Fruit fly (Drosophila melanogaster) whole organism, embryonic: ENCODE results near the gene CG7536.

Experiments used
- Adf1 ChIP-seq: fragments of 200-800 bp; sonication (Bioruptor generic); IDR thresholded peaks from 2 replicates; pipeline ENCODE4 v1.3.6; 2022; ENCODE audit warnings: missing biosample characterization, missing genetic modification characterization
- CG10321 ChIP-seq: fragments of 200-800 bp; sonication (Bioruptor generic); IDR thresholded peaks from 2 replicates; pipeline ENCODE4 v1.3.6; 2022; ENCODE audit warnings: missing biosample characterization, missing genetic modification characterization
- CG10431 ChIP-seq: fragments of 200-800 bp; sonication (Bioruptor generic); optimal IDR thresholded peaks from 3 replicates; lab custom pipeline; 2018; ENCODE audit warnings: missing biosample characterization, mild to moderate bottlenecking, missing genetic modification characterization
- CG10543 ChIP-seq: fragments of 200-800 bp; sonication (Bioruptor generic); optimal IDR thresholded peaks from 3 replicates; lab custom pipeline; 2017; ENCODE audit warnings: missing biosample characterization, mild to moderate bottlenecking, missing genetic modification characterization, moderate library complexity
- CG13287 ChIP-seq: fragments of 200-800 bp; sonication (Bioruptor generic); IDR thresholded peaks from 2 replicates; pipeline ENCODE4 v1.3.6; 2022; ENCODE audit warnings: missing biosample characterization, missing genetic modification characterization; ENCODE audit not compliant: partially characterized antibody
- CG13424 ChIP-seq: fragments of 200-800 bp; sonication (Bioruptor generic); optimal IDR thresholded peaks from 2 replicates; lab custom pipeline; 2019; ENCODE audit warnings: missing biosample characterization, mild to moderate bottlenecking, missing genetic modification characterization, moderate library complexity
- CG17912 ChIP-seq: fragments of 200-800 bp; sonication (Bioruptor generic); optimal IDR thresholded peaks from 2 replicates; lab custom pipeline; 2018; ENCODE audit warnings: missing biosample characterization, mild to moderate bottlenecking, missing genetic modification characterization
- CG2712 ChIP-seq: fragments of 200-800 bp; optimal IDR thresholded peaks from 3 replicates; lab custom pipeline; 2019; ENCODE audit warnings: missing biosample characterization, mild to moderate bottlenecking, missing genetic modification characterization, moderate library complexity
- CG2889 ChIP-seq: fragments of 200-800 bp; sonication (Bioruptor generic); IDR thresholded peaks from 3 replicates; pipeline ENCODE4 v1.3.6; 2022; ENCODE audit warnings: missing biosample characterization, missing genetic modification characterization
- CG30403 ChIP-seq: fragments of 200-800 bp; sonication (Bioruptor generic); optimal IDR thresholded peaks from 3 replicates; lab custom pipeline; 2016; ENCODE audit warnings: missing biosample characterization, missing genetic modification characterization
- CG31365 ChIP-seq: fragments of 200-800 bp; sonication (Bioruptor generic); optimal IDR thresholded peaks from 2 replicates; lab custom pipeline; 2018; ENCODE audit warnings: missing biosample characterization, mild to moderate bottlenecking, missing genetic modification characterization
- CG3163 ChIP-seq: fragments of 200-800 bp; sonication (Bioruptor generic); optimal IDR thresholded peaks from 3 replicates; lab custom pipeline; 2016; ENCODE audit warnings: missing biosample characterization, missing genetic modification characterization
- CG3407 ChIP-seq: fragments of 200-800 bp; sonication (Bioruptor generic); optimal IDR thresholded peaks from 2 replicates; lab custom pipeline; 2018; ENCODE audit warnings: missing biosample characterization, mild to moderate bottlenecking, missing genetic modification characterization
- CG3726 ChIP-seq: fragments of 200-800 bp; sonication (Bioruptor generic); IDR thresholded peaks from 3 replicates; pipeline ENCODE4, ENCODE4 v1.3.6; 2022; ENCODE audit warnings: missing biosample characterization, missing genetic modification characterization
- CG3847 ChIP-seq: fragments of 200-800 bp; sonication (Bioruptor generic); IDR thresholded peaks from 2 replicates; pipeline ENCODE4 v1.3.6; 2022; ENCODE audit warnings: missing biosample characterization, missing genetic modification characterization
- CG4282 ChIP-seq: fragments of 200-800 bp; sonication (Bioruptor generic); optimal IDR thresholded peaks from 2 replicates; lab custom pipeline; 2016; ENCODE audit warnings: missing biosample characterization, missing genetic modification characterization
- CG4424 ChIP-seq: fragments of 200-800 bp; sonication (Bioruptor generic); optimal IDR thresholded peaks from 3 replicates; lab custom pipeline; 2016; ENCODE audit warnings: missing biosample characterization, missing genetic modification characterization
- CG6272 ChIP-seq: fragments of 200-800 bp; sonication (Bioruptor generic); IDR thresholded peaks from 2 replicates; pipeline ENCODE4 v1.3.6; 2022; ENCODE audit warnings: missing biosample characterization, missing genetic modification characterization
- CG6654 ChIP-seq: fragments of 200-800 bp; sonication (Bioruptor generic); optimal IDR thresholded peaks from 2 replicates; lab custom pipeline; 2017; ENCODE audit warnings: missing biosample characterization, mild to moderate bottlenecking, missing genetic modification characterization
- CG7271 ChIP-seq: fragments of 200-800 bp; sonication (Bioruptor generic); optimal IDR thresholded peaks from 2 replicates; lab custom pipeline; 2018; ENCODE audit warnings: missing biosample characterization, mild to moderate bottlenecking, missing genetic modification characterization, moderate library complexity
- CG7372 ChIP-seq: fragments of 200-800 bp; sonication (Bioruptor generic); IDR thresholded peaks from 2 replicates; pipeline ENCODE4 v1.3.6; 2022; ENCODE audit warnings: missing biosample characterization, missing genetic modification characterization
- CG7987 ChIP-seq: fragments of 200-800 bp; sonication (Bioruptor generic); optimal IDR thresholded peaks from 2 replicates; lab custom pipeline; 2018; ENCODE audit warnings: missing biosample characterization, mild to moderate bottlenecking, missing genetic modification characterization, moderate library complexity
- CG9876 ChIP-seq: fragments of 200-800 bp; sonication (Bioruptor generic); optimal IDR thresholded peaks from 2 replicates; lab custom pipeline; 2016; ENCODE audit warnings: missing biosample characterization, missing genetic modification characterization
- CkIIα-i1 ChIP-seq: fragments of 200-800 bp; sonication (Bioruptor generic); IDR thresholded peaks from 2 replicates; pipeline ENCODE4 v1.3.6; 2022; ENCODE audit warnings: missing biosample characterization, missing genetic modification characterization
- Dad ChIP-seq: fragments of 200-800 bp; sonication (Bioruptor generic); optimal IDR thresholded peaks from 3 replicates; lab custom pipeline; 2016; ENCODE audit warnings: missing biosample characterization, missing genetic modification characterization
- Deaf1 ChIP-seq: fragments of 200-800 bp; optimal IDR thresholded peaks from 3 replicates; lab custom pipeline; 2019; ENCODE audit warnings: missing biosample characterization, mild to moderate bottlenecking, missing genetic modification characterization, moderate library complexity
- E2f1 ChIP-seq: fragments of 200-800 bp; sonication (Bioruptor generic); IDR thresholded peaks from 2 replicates; pipeline ENCODE4 v1.3.6; 2022; ENCODE audit warnings: missing biosample characterization, missing genetic modification characterization
- Ets65A ChIP-seq: fragments of 200-800 bp; sonication (Bioruptor generic); peaks from one replicate; lab custom pipeline; 2016; ENCODE audit warnings: missing biosample characterization, missing genetic modification characterization
- Fer1 ChIP-seq: fragments of 200-800 bp; sonication (Bioruptor generic); optimal IDR thresholded peaks from 2 replicates; lab custom pipeline; 2017; ENCODE audit warnings: missing biosample characterization, mild to moderate bottlenecking, missing genetic modification characterization
- Gsc ChIP-seq: fragments of 200-800 bp; sonication (Bioruptor generic); IDR thresholded peaks from 2 replicates; pipeline ENCODE4 v1.3.6; 2022; ENCODE audit warnings: missing biosample characterization, missing genetic modification characterization
- H15 ChIP-seq: fragments of 200-800 bp; sonication (Bioruptor generic); IDR thresholded peaks from 3 replicates; pipeline ENCODE4 v1.3.6; 2022; ENCODE audit warnings: missing biosample characterization, missing genetic modification characterization
- Hsf ChIP-seq: fragments of 200-800 bp; sonication (Bioruptor generic); optimal IDR thresholded peaks from 3 replicates; lab custom pipeline; 2016; ENCODE audit warnings: missing biosample characterization, missing genetic modification characterization
- Kr ChIP-seq: fragments of 200-800 bp; sonication (Bioruptor generic); optimal IDR thresholded peaks from 2 replicates; lab custom pipeline; 2017; ENCODE audit warnings: missing biosample characterization, mild to moderate bottlenecking, missing genetic modification characterization
- Spps ChIP-seq: fragments of 200-800 bp; sonication (Bioruptor generic); optimal IDR thresholded peaks from 2 replicates; lab custom pipeline; 2018; ENCODE audit warnings: missing biosample characterization, mild to moderate bottlenecking, missing genetic modification characterization
- Trl ChIP-seq, 3 experiments: fragments of >200 bp in 2 of 3; fragments of 200-800 bp in 1 of 3; sonication (Bioruptor generic) in 1 of 3; optimal IDR thresholded peaks; 2 replicates in 1 of 3; 3 replicates in 2 of 3; lab custom pipeline; 2016 to 2017; ENCODE audit warnings: missing biosample characterization in 1 of 3, missing genetic modification characterization in 1 of 3
- Xbp1 ChIP-seq: fragments of 200-800 bp; sonication (Bioruptor generic); optimal IDR thresholded peaks from 3 replicates; lab custom pipeline; 2016; ENCODE audit warnings: missing biosample characterization, mild to moderate bottlenecking, missing genetic modification characterization
- al ChIP-seq: fragments of 200-800 bp; sonication (Bioruptor generic); IDR thresholded peaks from 2 replicates; pipeline ENCODE4 v1.3.6; 2022; ENCODE audit warnings: missing biosample characterization, missing genetic modification characterization
- chinmo ChIP-seq: fragments of 200-800 bp; sonication (Bioruptor generic); IDR thresholded peaks from 4 replicates; pipeline ENCODE4 v1.3.6; 2022; ENCODE audit warnings: missing biosample characterization, missing genetic modification characterization; ENCODE audit not compliant: partially characterized antibody
- crc ChIP-seq: fragments of 200-800 bp; sonication (Bioruptor generic); optimal IDR thresholded peaks from 2 replicates; lab custom pipeline; 2016; ENCODE audit warnings: missing biosample characterization, missing genetic modification characterization
- danr ChIP-seq: fragments of 200-800 bp; sonication (Bioruptor generic); IDR thresholded peaks from 2 replicates; pipeline ENCODE4 v1.3.6; 2022; ENCODE audit warnings: missing biosample characterization, missing genetic modification characterization
- ham ChIP-seq: fragments of 200-800 bp; sonication (Bioruptor generic); IDR thresholded peaks from 2 replicates; pipeline ENCODE4 v1.3.6; 2022; ENCODE audit warnings: missing biosample characterization, missing genetic modification characterization
- kay ChIP-seq: fragments of 200-800 bp; sonication (Bioruptor generic); optimal IDR thresholded peaks from 2 replicates; lab custom pipeline; 2016; ENCODE audit warnings: missing biosample characterization, missing genetic modification characterization
- odd ChIP-seq: fragments of 200-800 bp; sonication (Bioruptor generic); optimal IDR thresholded peaks from 2 replicates; lab custom pipeline; 2017; ENCODE audit warnings: missing biosample characterization, mild to moderate bottlenecking, missing genetic modification characterization
- pho ChIP-seq: fragments of 200-800 bp; sonication (Bioruptor generic); optimal IDR thresholded peaks from 2 replicates; lab custom pipeline; 2016; ENCODE audit warnings: missing biosample characterization, missing genetic modification characterization
- pum ChIP-seq: fragments of 200-800 bp; sonication (Bioruptor generic); optimal IDR thresholded peaks from 2 replicates; lab custom pipeline; 2016; ENCODE audit warnings: missing biosample characterization, missing genetic modification characterization
- sens ChIP-seq: fragments of 200-800 bp; sonication (Bioruptor generic); peaks from one replicate; lab custom pipeline; 2016; ENCODE audit warnings: missing biosample characterization, missing genetic modification characterization
- sr ChIP-seq: fragments of 200-800 bp; sonication (Bioruptor generic); IDR thresholded peaks from 3 replicates; pipeline ENCODE4 v1.3.6; 2022; ENCODE audit warnings: missing biosample characterization, missing genetic modification characterization
- twi ChIP-seq: fragments of 200-800 bp; optimal IDR thresholded peaks from 2 replicates; lab custom pipeline; 2019; ENCODE audit warnings: missing biosample characterization, mild to moderate bottlenecking, missing genetic modification characterization, moderate library complexity
- wor ChIP-seq: fragments of 200-800 bp; sonication (Bioruptor generic); IDR thresholded peaks from 2 replicates; pipeline ENCODE4 v1.3.6; 2022; ENCODE audit warnings: missing biosample characterization, missing genetic modification characterization
- zfh2 ChIP-seq: fragments of 200-800 bp; sonication (Bioruptor generic); optimal IDR thresholded peaks from 2 replicates; lab custom pipeline; 2016; ENCODE audit warnings: missing biosample characterization, missing genetic modification characterization

CG7536 gene

DNA sequence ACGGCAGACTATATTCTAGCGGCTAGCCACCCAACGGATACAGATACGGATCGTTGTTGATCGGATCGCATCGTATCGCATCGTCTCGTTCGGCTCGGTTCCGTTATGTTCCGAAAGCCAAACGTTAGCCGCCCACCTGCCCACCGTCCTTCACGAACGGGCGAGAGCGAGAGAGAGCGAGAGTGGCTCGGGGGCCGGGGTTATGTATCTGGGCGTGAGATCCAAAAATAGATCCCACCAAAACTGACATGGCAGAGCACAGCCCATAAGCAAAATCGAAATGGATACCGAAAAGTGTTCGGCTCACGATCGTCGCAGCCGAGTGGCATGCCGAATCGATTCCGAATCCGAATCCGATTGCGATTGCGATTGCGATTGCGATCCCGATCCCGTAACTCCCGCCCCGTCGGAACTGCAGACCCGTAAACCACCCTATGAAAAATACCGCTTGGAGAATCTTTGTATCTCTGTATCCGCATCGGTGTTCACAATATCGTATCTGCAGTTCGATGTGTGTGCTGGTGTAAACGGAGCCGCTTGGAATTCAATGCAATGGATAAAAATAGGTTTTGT is 28.6 kb upstream of the CG7536 start, which contains the start of gene wupA (continued):
- TF ChIP-seq CG13424 (tag; lab: Kevin White, UChicago), result no peak
- TF ChIP-seq CG3726 (GFP tag; lab: Robert Waterston, UW), result no peak
- 0 out of 4 replicates have a peak, but pooled peaks have one; percentile 19 for TF ChIP-seq chinmo (GFP tag; lab: Robert Waterston, UW)
- no peak for TF ChIP-seq CG6272 (GFP tag; lab: Robert Waterston, UW)
- TF ChIP-seq crc (GFP tag; lab: Kevin White, UChicago), result no peak
- TF ChIP-seq CkIIα-i1 (GFP tag; lab: Robert Waterston, UW), result no peak
- peak; percentile 41 for TF ChIP-seq CG10543 (GFP tag; lab: Kevin White, UChicago)
- no peak for TF ChIP-seq Fer1
- TF ChIP-seq Kr (GFP tag; lab: Kevin White, UChicago), result no peak

DNA sequence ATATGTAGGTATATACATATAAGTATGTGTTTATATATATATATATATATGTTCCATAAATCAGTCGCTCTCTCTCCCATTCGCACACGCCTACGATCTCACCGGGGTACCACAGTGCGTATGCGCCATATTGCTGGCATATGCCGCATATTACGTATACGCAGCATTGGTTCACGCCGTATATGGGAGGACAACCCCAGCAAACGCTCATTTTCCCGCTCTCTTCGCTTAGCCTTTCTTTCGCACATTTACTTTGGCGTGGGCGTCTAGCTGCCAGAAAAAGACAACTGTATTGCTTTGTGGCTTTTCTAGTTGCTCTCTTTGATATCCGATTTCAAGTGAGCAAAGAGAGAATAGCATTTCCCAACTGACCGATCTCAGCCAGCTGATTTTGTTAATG is 26.4 kb upstream of the CG7536 start:
- TF ChIP-seq CG2712 (no peak), odd (GFP tag; lab: Kevin White, UChicago) (no peak), Trl (optimal IDR thresholded peaks at IDR 0.05; lab: Kevin White, UChicago) (peak in 1 of 2 experiments; percentile 19), Trl (GFP tag; optimal IDR thresholded peaks at IDR 0.05; lab: Kevin White, UChicago) (no peak), CG7271 (no peak), CG10431 (no peak), Xbp1 (no peak), ham (GFP tag; lab: Robert Waterston, UW) (no peak), pho (GFP tag; lab: Kevin White, UChicago) (no peak), wor (no peak), pum (GFP tag; lab: Kevin White, UChicago) (no peak), CG4424 (GFP tag; lab: Kevin White, UChicago) (no peak), CG30403 (GFP tag; lab: Kevin White, UChicago) (no peak), CG6654 (no peak), CG13287 (GFP tag; lab: Robert Waterston, UW) (no peak), H15 (GFP tag; lab: Robert Waterston, UW) (no peak), CG7372 (GFP tag; lab: Robert Waterston, UW) (peak; percentile 91), zfh2 (GFP tag; lab: Kevin White, UChicago) (no peak), twi (tag; lab: Kevin White, UChicago) (no peak), kay (GFP tag; lab: Kevin White, UChicago) (no peak), Dad (GFP tag; lab: Kevin White, UChicago) (no peak), CG2889 (no peak), CG4282 (GFP tag; lab: Kevin White, UChicago) (no peak), CG3847 (no peak), E2f1 (no peak), Spps (tag; lab: Kevin White, UChicago) (no peak), sr (GFP tag; lab: Robert Waterston, UW) (peak; percentile 61; the same call in 2 of the 3 replicates), Ets65A (GFP tag; lab: Kevin White, UChicago) (peak; percentile 57), sens (peak; percentile 5), CG31365 (tag; lab: Kevin White, UChicago) (no peak), CG3726 (GFP tag; lab: Robert Waterston, UW) (no peak), CG3163 (no peak), CG17912 (GFP tag; lab: Kevin White, UChicago) (no peak), al (no peak), Adf1 (GFP tag; lab: Robert Waterston, UW) (no peak), CG7987 (no peak), Gsc (no peak), danr (GFP tag; lab: Robert Waterston, UW) (no peak), Hsf (no peak), CG9876 (GFP tag; lab: Kevin White, UChicago) (no peak), Deaf1 (tag; lab: Kevin White, UChicago) (peak; percentile 20), CG10321 (GFP tag; lab: Robert Waterston, UW) (peak; percentile 71), CG3407 (GFP tag; lab: Kevin White, UChicago) (no peak)
